Worm (Caenorhabditis elegans): Measurements from ENCODE around the gene R74.8.

Gene R74.8

DNA sequence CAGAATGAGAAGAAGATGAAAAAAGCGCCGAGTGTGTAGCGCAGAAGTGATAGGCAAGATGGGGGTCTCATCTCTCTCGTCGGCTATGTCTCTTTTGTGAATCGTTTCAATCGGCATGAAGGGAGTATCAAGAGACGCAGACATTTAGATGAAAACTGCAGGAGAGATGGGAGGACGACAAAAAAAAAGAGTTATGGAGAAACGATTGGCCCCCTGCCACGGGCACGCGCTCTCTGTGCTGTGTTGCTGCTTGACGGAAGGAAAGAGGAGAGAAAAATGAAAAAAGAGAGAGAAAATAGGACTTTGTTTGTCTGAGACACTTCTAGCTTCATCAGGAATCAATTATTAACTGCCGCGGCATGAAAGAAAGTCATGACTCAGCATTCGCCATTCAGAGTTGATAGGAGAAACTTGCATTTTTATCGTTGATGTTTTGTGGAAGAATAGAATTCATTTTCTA is 17.6 kb downstream of the R74.8 start (continued):
- TF ChIP-seq elt-2 (tag; optimal IDR thresholded peaks at IDR 0.05): peak; percentile 60
- TF ChIP-seq odd-2 (tag; optimal IDR thresholded peaks at IDR 0.05): no peak
- peak; percentile 87 for TF ChIP-seq ceh-31 (tag; optimal IDR thresholded peaks at IDR 0.05)
- TF ChIP-seq zip-5 (tag; optimal IDR thresholded peaks at IDR 0.05): no peak
- TF ChIP-seq gmeb-2 (tag; optimal IDR thresholded peaks at IDR 0.05): no peak
- peak; percentile 98 for TF ChIP-seq ceh-18 (tag; optimal IDR thresholded peaks at IDR 0.05)
- TF ChIP-seq ahr-1 (tag; optimal IDR thresholded peaks at IDR 0.05): no peak
- no peak for TF ChIP-seq pha-2 (tag; optimal IDR thresholded peaks at IDR 0.05)
- peak; percentile 57 for TF ChIP-seq ets-4 (tag; optimal IDR thresholded peaks at IDR 0.05)
- TF ChIP-seq npax-4 (tag; optimal IDR thresholded peaks at IDR 0.05): no peak
- no peak for TF ChIP-seq Y22D7AL.16 (tag; optimal IDR thresholded peaks at IDR 0.05)
- TF ChIP-seq ceh-19 (GFP tag; optimal IDR thresholded peaks at IDR 0.05): peak; percentile 35
- TF ChIP-seq ceh-6 (GFP tag; optimal IDR thresholded peaks at IDR 0.05): no peak
- TF ChIP-seq ztf-16 (tag; optimal IDR thresholded peaks at IDR 0.05): no peak
- TF ChIP-seq K09A11.1 (tag; optimal IDR thresholded peaks at IDR 0.05; ENCODE audit: insufficient read depth): peak; percentile 42
- peak; percentile 49 for TF ChIP-seq C08G9.2 (tag; optimal IDR thresholded peaks at IDR 0.05)

DNA sequence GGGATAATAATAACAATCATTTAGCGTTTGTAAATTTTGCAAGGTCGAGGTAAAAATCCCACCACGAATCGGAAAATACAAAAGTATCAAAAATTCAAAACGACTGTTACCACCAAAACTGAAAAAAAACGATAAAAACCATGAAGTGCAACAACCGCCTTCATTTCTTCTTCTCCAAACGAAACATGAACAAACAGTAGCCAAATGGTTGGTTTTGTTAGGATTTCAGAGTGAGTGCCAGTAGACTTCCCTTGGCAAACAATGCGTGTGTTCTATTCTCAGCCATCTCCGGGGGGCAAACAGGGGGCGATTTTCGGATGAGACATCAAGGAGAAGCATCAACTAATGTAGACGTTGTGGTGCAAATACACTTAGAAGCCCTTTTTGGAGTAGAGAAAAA is 18.6 kb downstream of the R74.8 start:
- no peak for TF ChIP-seq ceh-9 (tag; optimal IDR thresholded peaks at IDR 0.05)
- no peak for TF ChIP-seq tbx-7 (tag; optimal IDR thresholded peaks at IDR 0.05)
- TF ChIP-seq fax-1 (tag; optimal IDR thresholded peaks at IDR 0.05): no peak
- no peak for TF ChIP-seq ets-4 (tag; optimal IDR thresholded peaks at IDR 0.05)

DNA sequence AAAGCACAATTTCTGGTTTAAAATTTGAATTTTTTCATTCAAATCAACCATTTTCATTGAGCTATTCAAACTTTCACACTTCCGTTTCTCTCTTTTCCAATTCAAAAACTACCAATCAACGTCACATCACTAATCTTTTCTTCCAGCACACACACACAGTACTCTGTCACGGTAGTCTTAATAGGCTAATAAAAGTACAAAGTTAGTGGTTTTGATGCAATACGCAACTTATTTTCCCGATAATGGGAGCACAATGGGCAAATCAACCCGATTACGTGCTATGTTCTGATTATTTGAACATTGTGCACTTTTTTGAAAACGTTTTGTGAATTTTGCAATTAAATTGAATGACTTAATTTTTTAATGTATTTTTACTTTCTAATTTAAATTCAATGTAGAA is 21.3 kb downstream of the R74.8 start:
- no peak for TF ChIP-seq ets-4 (tag; optimal IDR thresholded peaks at IDR 0.05)
- no peak for TF ChIP-seq rnt-1 (tag; optimal IDR thresholded peaks at IDR 0.05)
- no peak for TF ChIP-seq unc-3 (GFP tag; conservative IDR thresholded peaks at IDR 0.05)
- TF ChIP-seq unc-3 (tag; optimal IDR thresholded peaks at IDR 0.05): no peak
- TF ChIP-seq pha-2 (tag; optimal IDR thresholded peaks at IDR 0.05): no peak
- no peak for TF ChIP-seq ceh-34 (tag; optimal IDR thresholded peaks at IDR 0.05)
- no peak for TF ChIP-seq unc-86 (tag; optimal IDR thresholded peaks at IDR 0.05)
- TF ChIP-seq K02D7.2 (tag; optimal IDR thresholded peaks at IDR 0.05): no peak
- TF ChIP-seq ceh-14 (tag; optimal IDR thresholded peaks at IDR 0.05): no peak
- no peak for TF ChIP-seq gmeb-2 (tag; optimal IDR thresholded peaks at IDR 0.05)
- no peak for TF ChIP-seq sox-4 (tag; optimal IDR thresholded peaks at IDR 0.05)
- TF ChIP-seq ceh-18 (tag; optimal IDR thresholded peaks at IDR 0.05): no peak
- no peak for TF ChIP-seq elt-2 (tag; optimal IDR thresholded peaks at IDR 0.05)
- no peak for TF ChIP-seq eyg-1 (tag; optimal IDR thresholded peaks at IDR 0.05)
- no peak for TF ChIP-seq F13H6.1 (tag; optimal IDR thresholded peaks at IDR 0.05)
- no peak for TF ChIP-seq unc-55 (GFP tag; optimal IDR thresholded peaks at IDR 0.05)
- no peak for TF ChIP-seq pha-4 (tag; optimal IDR thresholded peaks at IDR 0.05)
- no peak for TF ChIP-seq lim-6 (tag; optimal IDR thresholded peaks at IDR 0.05)
- TF ChIP-seq dve-1 (tag; optimal IDR thresholded peaks at IDR 0.05): no peak
- TF ChIP-seq hlh-13 (GFP tag; optimal IDR thresholded peaks at IDR 0.05): no peak
- no peak for TF ChIP-seq C38D4.7 (GFP tag; optimal IDR thresholded peaks at IDR 0.05)

DNA sequence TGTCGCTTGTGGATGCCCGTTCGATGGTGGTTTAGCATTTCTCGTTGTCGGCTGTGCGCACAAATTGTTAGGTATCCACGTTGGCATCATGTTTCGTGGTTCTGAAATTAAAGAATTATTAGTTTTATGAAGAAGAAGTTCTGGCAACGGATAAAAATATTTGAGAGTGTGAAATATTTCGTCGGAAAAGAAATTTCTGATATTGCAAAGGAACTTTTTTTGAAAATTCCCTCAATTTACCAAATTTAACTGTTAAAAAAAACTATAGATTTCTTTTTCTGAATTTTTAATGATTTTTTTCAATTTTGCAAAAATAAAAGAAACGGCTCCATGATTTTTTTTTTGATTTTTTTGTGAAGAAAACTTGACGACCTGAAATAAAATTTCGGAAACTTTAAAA is 21.9 kb downstream of the R74.8 start, which contains the start of gene mpk-1:
Gene mpk-1 (minus strand): TSS at position 101 of the 400 bp plus-strand sequence.
- no peak for TF ChIP-seq C08G9.2 (tag; optimal IDR thresholded peaks at IDR 0.05)

DNA sequence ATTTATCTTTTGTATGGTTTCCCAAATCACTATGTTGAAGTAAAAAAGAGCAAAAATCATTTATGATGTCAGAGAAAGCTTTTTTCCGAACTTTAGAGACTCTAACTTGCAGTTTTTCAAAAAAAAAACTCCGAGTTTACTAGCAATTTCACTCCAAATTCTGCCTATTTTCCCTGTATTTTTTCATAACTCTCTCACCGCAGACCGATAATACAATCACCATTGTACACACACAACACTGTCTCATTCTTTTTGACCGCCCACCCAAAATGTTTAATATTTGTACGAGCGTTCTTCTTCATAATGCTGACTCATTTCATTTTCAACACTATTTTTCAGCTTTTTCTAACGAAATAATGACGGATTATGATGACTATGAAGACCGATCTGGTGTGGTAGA is 22.8 kb downstream of the R74.8 start, which contains the start of gene F43C1.5:
Gene F43C1.5 (plus strand): TSS at position 301 of the 400 bp plus-strand sequence.
- TF ChIP-seq C08G9.2 (tag; optimal IDR thresholded peaks at IDR 0.05) (no peak), C38D4.7 (GFP tag; optimal IDR thresholded peaks at IDR 0.05) (no peak), ceh-9 (tag; optimal IDR thresholded peaks at IDR 0.05) (no peak), zip-5 (tag; optimal IDR thresholded peaks at IDR 0.05) (no peak), tbx-2 (tag; optimal IDR thresholded peaks at IDR 0.05) (no peak), Y22D7AL.16 (tag; optimal IDR thresholded peaks at IDR 0.05) (no peak), unc-86 (tag; optimal IDR thresholded peaks at IDR 0.05) (no peak), pqm-1 (tag; optimal IDR thresholded peaks at IDR 0.05) (no peak), odd-2 (tag; optimal IDR thresholded peaks at IDR 0.05) (no peak), mec-3 (tag; optimal IDR thresholded peaks at IDR 0.05; ENCODE audit: borderline replicate concordance) (no peak), K09A11.1 (tag; optimal IDR thresholded peaks at IDR 0.05; ENCODE audit: insufficient read depth) (no peak)
